Fruit fly (Drosophila melanogaster) whole organism, pupa: ENCODE data around the gene mtDNA-helicase.
A peak's percentile ranks its signal among the peaks of the same experiment; 100 is the strongest.

Experiments used
- CG10348 ChIP-seq: fragments of 200-800 bp; sonication (Bioruptor generic); IDR thresholded peaks from 2 replicates; pipeline ENCODE4 v1.3.6; 2022; ENCODE audit warnings: missing biosample characterization, missing genetic modification characterization
- CG12605 ChIP-seq: fragments of 200-800 bp; sonication (Bioruptor generic); IDR thresholded peaks from 2 replicates; pipeline ENCODE4 v1.3.6; 2022; ENCODE audit warnings: missing biosample characterization, missing genetic modification characterization
- CG13204 ChIP-seq: fragments of 200-800 bp; sonication (Bioruptor generic); optimal IDR thresholded peaks from 2 replicates; lab custom pipeline; 2018; ENCODE audit warnings: missing biosample characterization, mild to moderate bottlenecking, missing genetic modification characterization, moderate library complexity
- CG14655 ChIP-seq: fragments of 200-800 bp; sonication (Bioruptor generic); optimal IDR thresholded peaks from 3 replicates; lab custom pipeline; 2017; ENCODE audit warnings: mild to moderate bottlenecking, missing biosample characterization, missing genetic modification reagents, missing genetic modification characterization
- CG15710 ChIP-seq: fragments of 200-800 bp; sonication (Bioruptor generic); optimal IDR thresholded peaks from 2 replicates; lab custom pipeline; 2018; ENCODE audit warnings: missing biosample characterization, mild to moderate bottlenecking, missing genetic modification characterization, moderate library complexity
- CG17806 ChIP-seq: fragments of 200-800 bp; sonication (Bioruptor generic); optimal IDR thresholded peaks from 2 replicates; lab custom pipeline; 2018; ENCODE audit warnings: missing biosample characterization, mild to moderate bottlenecking, missing genetic modification characterization, moderate library complexity
- CG32121 ChIP-seq: fragments of 200-800 bp; sonication (Bioruptor generic); IDR thresholded peaks from 2 replicates; pipeline ENCODE4 v1.3.6; 2022; ENCODE audit warnings: missing biosample characterization, missing genetic modification characterization
- CG34367 ChIP-seq: fragments of 200-800 bp; sonication (Bioruptor generic); optimal IDR thresholded peaks from 2 replicates; lab custom pipeline; 2018; ENCODE audit warnings: missing biosample characterization, mild to moderate bottlenecking, missing genetic modification characterization
- CG4496 ChIP-seq: fragments of 200-800 bp; sonication (Bioruptor generic); IDR thresholded peaks from 3 replicates; pipeline ENCODE4 v1.3.6; 2022; ENCODE audit warnings: missing biosample characterization, missing genetic modification characterization
- CG8159 ChIP-seq: fragments of 200-800 bp; sonication (Bioruptor generic); optimal IDR thresholded peaks from 3 replicates; lab custom pipeline; 2018; ENCODE audit warnings: missing biosample characterization, mild to moderate bottlenecking, missing genetic modification characterization, moderate library complexity
- CG8301 ChIP-seq: fragments of 200-800 bp; sonication (Bioruptor generic); optimal IDR thresholded peaks from 2 replicates; lab custom pipeline; 2018; ENCODE audit warnings: missing biosample characterization, mild to moderate bottlenecking, missing genetic modification characterization
- CG9948 ChIP-seq: fragments of 200-800 bp; sonication (Bioruptor generic); optimal IDR thresholded peaks from 2 replicates; lab custom pipeline; 2018; ENCODE audit warnings: missing biosample characterization, mild to moderate bottlenecking, missing genetic modification characterization, moderate library complexity
- D1 ChIP-seq: fragments of 200-800 bp; sonication (Bioruptor generic); optimal IDR thresholded peaks from 2 replicates; lab custom pipeline; 2018; ENCODE audit warnings: missing biosample characterization, mild to moderate bottlenecking, missing genetic modification characterization, moderate library complexity
- EcR ChIP-seq: fragments of 200-800 bp; sonication (Bioruptor generic); optimal IDR thresholded peaks from 3 replicates; lab custom pipeline; 2019; ENCODE audit warnings: missing biosample characterization, missing genetic modification characterization, mild to moderate bottlenecking, moderate library complexity, missing genetic modification reagents
- Ets98B ChIP-seq: fragments of 200-800 bp; sonication (Bioruptor generic); IDR thresholded peaks from 2 replicates; pipeline ENCODE4 v1.3.6; 2022; ENCODE audit warnings: missing biosample characterization, missing genetic modification characterization
- Pif1A ChIP-seq: fragments of 200-800 bp; sonication (Bioruptor generic); optimal IDR thresholded peaks from 3 replicates; lab custom pipeline; 2016; ENCODE audit warnings: missing biosample characterization, missing genetic modification characterization
- Pif1B ChIP-seq: fragments of 200-800 bp; sonication (Bioruptor generic); optimal IDR thresholded peaks from 3 replicates; lab custom pipeline; 2016; ENCODE audit warnings: missing biosample characterization, missing genetic modification characterization
- Snoo ChIP-seq: fragments of 200-800 bp; sonication (Bioruptor generic); optimal IDR thresholded peaks from 3 replicates; lab custom pipeline; 2017; ENCODE audit warnings: missing biosample characterization, mild to moderate bottlenecking, missing genetic modification characterization, inconsistent platforms
- fd96Ca ChIP-seq: fragments of 200-800 bp; sonication (Bioruptor generic); IDR thresholded peaks from 3 replicates; pipeline ENCODE4 v1.3.6; 2022; ENCODE audit warnings: missing biosample characterization, missing genetic modification characterization
- gl ChIP-seq: fragments of 200-800 bp; sonication (Bioruptor generic); optimal IDR thresholded peaks from 2 replicates; lab custom pipeline; 2018; ENCODE audit warnings: missing biosample characterization, mild to moderate bottlenecking, missing genetic modification characterization
- rn ChIP-seq: fragments of 200-800 bp; sonication (Bioruptor generic); IDR thresholded peaks from 2 replicates; pipeline ENCODE4 v1.3.6; 2022; ENCODE audit warnings: missing biosample characterization, missing genetic modification characterization

The mtDNA-helicase gene

dm6 chr2L:9921401-9921800 lies 28.2 kb upstream of the mtDNA-helicase start, which contains the start of gene CG4592:
Gene CG4592 (plus strand): TSS chr2L:9921633.
- TF ChIP-seq CG10348 (GFP tag; lab: Robert Waterston, UW) (no peak), CG4496 (GFP tag; lab: Robert Waterston, UW) (peak; percentile 87), CG17806 (no peak), Pif1A (GFP tag; lab: Kevin White, UChicago) (peak; percentile 81), CG9948 (tag; lab: Kevin White, UChicago) (peak; percentile 54), CG15710 (tag; lab: Kevin White, UChicago) (no peak), EcR (no peak), rn (GFP tag; lab: Robert Waterston, UW) (no peak), CG8159 (tag; lab: Kevin White, UChicago) (peak; percentile 65), CG34367 (tag; lab: Kevin White, UChicago) (peak; percentile 68), CG12605 (GFP tag; lab: Robert Waterston, UW) (peak; percentile 66), D1 (tag; lab: Kevin White, UChicago) (peak; percentile 2), CG8301 (tag; lab: Kevin White, UChicago) (no peak), fd96Ca (GFP tag; lab: Robert Waterston, UW) (peak; percentile 82; the same call in 2 of the 3 replicates), Ets98B (GFP tag; lab: Robert Waterston, UW) (peak; percentile 84), Pif1B (GFP tag; lab: Kevin White, UChicago) (peak; percentile 77), CG32121 (GFP tag; lab: Robert Waterston, UW) (peak; percentile 82), CG13204 (no peak), Snoo (no peak), CG14655 (GFP tag; lab: Kevin White, UChicago) (no peak), gl (tag; lab: Kevin White, UChicago) (peak; percentile 36)

DNA sequence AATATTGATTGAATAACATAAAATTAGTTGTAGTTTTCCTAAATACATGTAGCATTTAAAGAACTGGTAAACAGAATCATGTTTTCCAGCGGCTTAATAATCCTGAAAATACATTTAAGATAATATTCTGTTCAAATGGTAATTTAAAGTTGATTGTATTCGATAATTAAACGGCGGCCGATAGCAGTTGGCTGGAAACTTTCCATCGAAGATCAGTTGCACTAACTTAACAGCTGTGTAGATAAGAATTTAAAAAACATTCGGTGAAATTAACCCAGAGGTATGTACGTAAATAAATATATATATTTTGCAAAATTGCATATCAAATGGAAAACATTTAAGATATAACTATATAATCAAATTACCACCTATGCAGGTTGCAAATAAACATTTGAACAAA lies 26.7 kb upstream of the mtDNA-helicase start, which contains the start of gene CG4594:
CG4594 (plus strand) TSS at position 212 of the 400 bp plus-strand sequence.
- TF ChIP-seq CG32121 (GFP tag; lab: Robert Waterston, UW) (no peak), CG34367 (tag; lab: Kevin White, UChicago) (no peak), rn (GFP tag; lab: Robert Waterston, UW) (no peak), Pif1B (GFP tag; lab: Kevin White, UChicago) (no peak), EcR (no peak), CG4496 (GFP tag; lab: Robert Waterston, UW) (no peak), CG8301 (tag; lab: Kevin White, UChicago) (no peak), CG10348 (GFP tag; lab: Robert Waterston, UW) (no peak), gl (tag; lab: Kevin White, UChicago) (no peak), CG15710 (tag; lab: Kevin White, UChicago) (no peak), D1 (tag; lab: Kevin White, UChicago) (no peak)

DNA sequence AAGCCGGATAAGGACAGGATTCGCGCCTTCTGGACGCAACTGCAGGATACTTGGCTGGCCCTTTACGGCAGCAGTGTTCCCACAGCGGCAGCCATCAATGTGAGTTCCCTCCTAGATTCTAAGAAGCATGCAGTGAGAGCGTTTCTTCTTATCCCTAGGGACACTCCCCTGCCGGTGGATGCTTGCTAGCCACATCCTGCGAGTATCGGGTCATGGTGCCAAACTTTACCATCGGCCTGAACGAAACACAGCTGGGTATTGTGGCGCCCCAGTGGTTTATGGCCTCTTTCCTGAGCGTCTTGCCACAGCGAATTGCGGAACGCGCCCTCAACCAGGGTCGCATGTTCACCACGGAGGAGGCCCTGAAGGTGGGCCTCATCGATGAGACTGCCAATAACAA lies 26.0 kb upstream of the mtDNA-helicase start:
- TF ChIP-seq CG14655 (GFP tag; lab: Kevin White, UChicago) (no peak), Ets98B (GFP tag; lab: Robert Waterston, UW) (no peak), fd96Ca (GFP tag; lab: Robert Waterston, UW) (no peak), CG15710 (tag; lab: Kevin White, UChicago) (no peak), CG8301 (tag; lab: Kevin White, UChicago) (no peak), CG13204 (no peak), CG10348 (GFP tag; lab: Robert Waterston, UW) (no peak)

DNA sequence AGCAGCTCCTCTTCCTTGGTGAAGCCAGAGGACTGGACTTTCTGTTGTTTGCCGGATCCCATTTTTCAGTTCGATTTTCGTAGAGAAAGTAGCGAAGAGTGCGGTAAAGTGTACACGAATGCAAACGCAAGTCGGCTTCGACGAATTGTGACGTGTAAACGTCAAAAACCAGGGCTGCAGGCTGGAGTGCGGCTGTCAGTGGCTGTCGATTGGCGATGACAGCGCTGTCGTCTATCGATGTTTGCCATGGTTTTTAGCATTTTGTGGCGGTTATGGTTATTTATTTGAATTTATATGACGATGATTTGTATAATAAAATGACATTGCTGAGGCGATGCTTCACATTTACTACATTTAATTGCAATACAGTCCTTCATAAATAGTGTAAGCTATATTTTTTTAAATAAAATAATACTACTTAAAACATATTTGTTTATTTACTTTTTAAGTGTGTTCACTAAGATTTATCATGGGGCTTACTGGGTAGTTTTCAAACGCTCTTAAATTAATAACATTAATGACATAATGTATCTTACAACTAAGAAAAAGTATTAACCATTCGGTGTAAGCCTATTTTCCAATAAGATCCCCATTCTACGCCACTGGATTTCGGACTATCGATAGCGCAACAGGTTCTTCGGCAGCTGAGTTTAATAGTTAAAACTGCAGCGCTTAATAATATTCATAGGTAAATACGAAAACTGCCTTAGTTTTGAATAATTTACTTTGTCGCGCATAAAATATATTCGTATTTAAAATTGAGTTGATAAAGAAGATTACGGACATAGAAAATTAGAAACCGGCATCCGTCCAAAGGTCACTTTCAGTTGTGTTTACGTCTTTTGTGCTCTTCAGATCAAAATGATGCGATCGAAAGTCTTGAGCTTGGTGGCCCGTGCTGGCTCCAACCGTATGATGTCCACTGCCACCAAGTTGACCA lies 25.0 kb upstream of the mtDNA-helicase start, which contains the start of the genes CG5885 and CG4598:
CG5885 (minus strand) TSS at position 311 of the 940 bp plus-strand sequence.
CG4598 (plus strand) TSS at position 599 of the 940 bp plus-strand sequence.
- TF ChIP-seq CG12605 (GFP tag; lab: Robert Waterston, UW) (peak; percentile 80), CG34367 (tag; lab: Kevin White, UChicago) (peak; percentile 2), fd96Ca (GFP tag; lab: Robert Waterston, UW) (peak; percentile 43; the same call in 1 of the 3 replicates), rn (GFP tag; lab: Robert Waterston, UW) (no peak), D1 (tag; lab: Kevin White, UChicago) (no peak), CG14655 (GFP tag; lab: Kevin White, UChicago) (peak; percentile 78), CG8301 (tag; lab: Kevin White, UChicago) (peak; percentile 63), Ets98B (GFP tag; lab: Robert Waterston, UW) (peak; percentile 78), Snoo (peak; percentile 44), EcR (peak; percentile 10), CG4496 (GFP tag; lab: Robert Waterston, UW) (peak; percentile 39), gl (tag; lab: Kevin White, UChicago) (peak; percentile 81), CG17806 (peak; percentile 42), CG13204 (peak; percentile 42), Pif1A (GFP tag; lab: Kevin White, UChicago) (peak; percentile 82), CG10348 (GFP tag; lab: Robert Waterston, UW) (no peak), CG32121 (GFP tag; lab: Robert Waterston, UW) (peak; percentile 76), CG15710 (tag; lab: Kevin White, UChicago) (peak; percentile 55), CG9948 (tag; lab: Kevin White, UChicago) (peak; percentile 58), CG8159 (tag; lab: Kevin White, UChicago) (peak; percentile 63), Pif1B (GFP tag; lab: Kevin White, UChicago) (peak; percentile 69)
